Fruit fly (Drosophila melanogaster) whole organism, embryonic: ENCODE measurements around the gene Lrch.

ENCODE experiments used
- Abd-B ChIP-seq: fragments of 200-800 bp; sonication (Bioruptor generic); optimal IDR thresholded peaks from 2 replicates; lab custom pipeline; 2018; ENCODE audit warnings: missing biosample characterization, mild to moderate bottlenecking, missing genetic modification characterization, moderate library complexity
- Adf1 ChIP-seq: fragments of 200-800 bp; sonication (Bioruptor generic); IDR thresholded peaks from 2 replicates; pipeline ENCODE4 v1.3.6; 2022; ENCODE audit warnings: missing biosample characterization, missing genetic modification characterization
- Aef1 ChIP-seq: fragments of 200-800 bp; sonication (Bioruptor generic); IDR thresholded peaks from 3 replicates; pipeline ENCODE4 v1.3.6; 2022; ENCODE audit warnings: missing biosample characterization, missing genetic modification characterization
- Atf-2 ChIP-seq: fragments of 200-800 bp; sonication (Bioruptor generic); optimal IDR thresholded peaks from 2 replicates; lab custom pipeline; 2016; ENCODE audit warnings: missing biosample characterization, missing genetic modification characterization
- Bgb ChIP-seq: fragments of 200-800 bp; sonication (Bioruptor generic); IDR thresholded peaks from 2 replicates; pipeline ENCODE4 v1.3.6; 2022; ENCODE audit warnings: missing biosample characterization, missing genetic modification characterization; ENCODE audit not compliant: partially characterized antibody
- CG10274 ChIP-seq: fragments of 200-800 bp; sonication (Bioruptor generic); optimal IDR thresholded peaks from 3 replicates; lab custom pipeline; 2017; ENCODE audit warnings: missing biosample characterization, mild to moderate bottlenecking, missing genetic modification characterization
- CG10565 ChIP-seq: fragments of 200-800 bp; sonication (Bioruptor generic); optimal IDR thresholded peaks from 3 replicates; lab custom pipeline; 2016; ENCODE audit warnings: missing biosample characterization, mild to moderate bottlenecking, missing genetic modification characterization
- CG11085 ChIP-seq: fragments of 200-800 bp; sonication (Bioruptor generic); IDR thresholded peaks from 2 replicates; pipeline ENCODE4 v1.3.6; 2022; ENCODE audit warnings: missing biosample characterization, missing genetic modification characterization
- CG11695 ChIP-seq: fragments of 200-800 bp; sonication (Bioruptor generic); IDR thresholded peaks from 3 replicates; pipeline ENCODE4 v1.3.6; 2022; ENCODE audit warnings: missing biosample characterization, missing genetic modification characterization
- CG12104 ChIP-seq: fragments of 200-800 bp; sonication (Bioruptor generic); optimal IDR thresholded peaks from 3 replicates; lab custom pipeline; 2016; ENCODE audit warnings: missing biosample characterization, missing genetic modification characterization
- CG1233 ChIP-seq: fragments of 200-800 bp; sonication (Bioruptor generic); optimal IDR thresholded peaks from 4 replicates; lab custom pipeline; 2018; ENCODE audit warnings: missing biosample characterization, mild to moderate bottlenecking, missing genetic modification characterization
- CG13287 ChIP-seq: fragments of 200-800 bp; sonication (Bioruptor generic); IDR thresholded peaks from 2 replicates; pipeline ENCODE4 v1.3.6; 2022; ENCODE audit warnings: missing biosample characterization, missing genetic modification characterization; ENCODE audit not compliant: partially characterized antibody
- CG15073 ChIP-seq: fragments of 200-800 bp; sonication (Bioruptor generic); optimal IDR thresholded peaks from 2 replicates; lab custom pipeline; 2016; ENCODE audit warnings: missing biosample characterization, missing genetic modification characterization
- CG1647 ChIP-seq: fragments of 200-800 bp; sonication (Bioruptor generic); optimal IDR thresholded peaks from 3 replicates; lab custom pipeline; 2016; ENCODE audit warnings: missing biosample characterization, missing genetic modification characterization
- CG17361 ChIP-seq: fragments of 200-800 bp; sonication (Bioruptor generic); IDR thresholded peaks from 3 replicates; pipeline ENCODE4 v1.3.6; 2022; ENCODE audit warnings: missing biosample characterization, missing genetic modification characterization
- CG32532 ChIP-seq: fragments of 200-800 bp; sonication (Bioruptor generic); IDR thresholded peaks from 2 replicates; pipeline ENCODE4 v1.3.6; 2022; ENCODE audit warnings: missing biosample characterization, missing genetic modification characterization
- CG42726 ChIP-seq: fragments of 200-800 bp; sonication (Bioruptor generic); IDR thresholded peaks from 2 replicates; pipeline ENCODE4 v1.3.6; 2022; ENCODE audit warnings: missing biosample characterization, missing genetic modification characterization; ENCODE audit not compliant: partially characterized antibody
- CG4424 ChIP-seq: fragments of 200-800 bp; sonication (Bioruptor generic); optimal IDR thresholded peaks from 3 replicates; lab custom pipeline; 2016; ENCODE audit warnings: missing biosample characterization, missing genetic modification characterization
- CG4854 ChIP-seq: fragments of 200-800 bp; sonication (Bioruptor generic); optimal IDR thresholded peaks from 2 replicates; lab custom pipeline; 2016; ENCODE audit warnings: missing biosample characterization, missing genetic modification characterization, inconsistent platforms
- CG6813 ChIP-seq: fragments of 200-800 bp; sonication (Bioruptor generic); optimal IDR thresholded peaks from 2 replicates; lab custom pipeline; 2017; ENCODE audit warnings: missing biosample characterization, missing genetic modification characterization, mild to moderate bottlenecking, moderate library complexity, missing genetic modification reagents
- CG9215 ChIP-seq: fragments of 200-800 bp; sonication (Bioruptor generic); IDR thresholded peaks from 2 replicates; pipeline ENCODE4 v1.3.6; 2022; ENCODE audit warnings: missing biosample characterization, missing genetic modification characterization
- CG9609 ChIP-seq: fragments of 200-800 bp; sonication (Bioruptor generic); optimal IDR thresholded peaks from 3 replicates; lab custom pipeline; 2016; ENCODE audit warnings: missing biosample characterization, missing genetic modification characterization
- Camta ChIP-seq: fragments of 200-800 bp; sonication (Bioruptor generic); optimal IDR thresholded peaks from 2 replicates; lab custom pipeline; 2016; ENCODE audit warnings: missing biosample characterization, missing genetic modification characterization
- CkIIα-i1 ChIP-seq: fragments of 200-800 bp; sonication (Bioruptor generic); IDR thresholded peaks from 2 replicates; pipeline ENCODE4 v1.3.6; 2022; ENCODE audit warnings: missing biosample characterization, missing genetic modification characterization
- Dp ChIP-seq: fragments of 200-800 bp; sonication (Bioruptor generic); optimal IDR thresholded peaks from 2 replicates; lab custom pipeline; 2018; ENCODE audit warnings: missing biosample characterization, mild to moderate bottlenecking, missing genetic modification characterization, moderate library complexity
- ERR ChIP-seq: fragments of 200-800 bp; sonication (Bioruptor generic); optimal IDR thresholded peaks from 2 replicates; lab custom pipeline; 2016; ENCODE audit warnings: missing biosample characterization, missing genetic modification characterization
- Ets97D ChIP-seq: fragments of 200-800 bp; sonication (Bioruptor generic); optimal IDR thresholded peaks from 3 replicates; lab custom pipeline; 2016; ENCODE audit warnings: missing biosample characterization, missing genetic modification characterization
- H2.0 ChIP-seq: fragments of 200-800 bp; sonication (Bioruptor generic); IDR thresholded peaks from 2 replicates; pipeline ENCODE4 v1.3.6; 2022; ENCODE audit warnings: missing biosample characterization, missing genetic modification characterization
- Hmr ChIP-seq: fragments of 200-800 bp; sonication (Bioruptor generic); optimal IDR thresholded peaks from 3 replicates; lab custom pipeline; 2017; ENCODE audit warnings: mild to moderate bottlenecking, missing biosample characterization, missing genetic modification reagents, missing genetic modification characterization
- MBD-R2 ChIP-seq: fragments of 200-800 bp; sonication (Bioruptor generic); IDR thresholded peaks from 2 replicates; pipeline ENCODE4 v1.3.6; 2022; ENCODE audit warnings: missing biosample characterization, missing genetic modification characterization
- MESR4 ChIP-seq: fragments of 200-800 bp; sonication (Bioruptor generic); optimal IDR thresholded peaks from 2 replicates; lab custom pipeline; 2018; ENCODE audit warnings: missing biosample characterization, mild to moderate bottlenecking, missing genetic modification characterization, moderate library complexity
- Opbp ChIP-seq: fragments of 200-800 bp; sonication (Bioruptor generic); IDR thresholded peaks from 3 replicates; pipeline ENCODE4 v1.3.6; 2022; ENCODE audit warnings: missing biosample characterization, missing genetic modification characterization; ENCODE audit not compliant: partially characterized antibody
- Sry-δ ChIP-seq: fragments of 200-800 bp; sonication (Bioruptor generic); optimal IDR thresholded peaks from 2 replicates; lab custom pipeline; 2016; ENCODE audit warnings: missing biosample characterization, missing genetic modification characterization
- ato ChIP-seq: fragments of 200-800 bp; sonication (Bioruptor generic); IDR thresholded peaks from 2 replicates; pipeline ENCODE4 v1.3.6; 2022; ENCODE audit warnings: missing biosample characterization, missing genetic modification characterization; ENCODE audit not compliant: partially characterized antibody
- cad ChIP-seq: fragments of >200 bp; optimal IDR thresholded peaks from 2 replicates; lab custom pipeline; 2017; ENCODE audit warnings: missing biosample characterization, missing genetic modification characterization
- caup ChIP-seq: fragments of 200-800 bp; sonication (Bioruptor generic); optimal IDR thresholded peaks from 3 replicates; lab custom pipeline; 2017; ENCODE audit warnings: missing biosample characterization, mild to moderate bottlenecking, missing genetic modification characterization, moderate library complexity; ENCODE audit not compliant: severe bottlenecking
- chinmo ChIP-seq: fragments of 200-800 bp; sonication (Bioruptor generic); IDR thresholded peaks from 4 replicates; pipeline ENCODE4 v1.3.6; 2022; ENCODE audit warnings: missing biosample characterization, missing genetic modification characterization; ENCODE audit not compliant: partially characterized antibody
- eve ChIP-seq, 2 experiments: fragments of >200 bp; optimal IDR thresholded peaks; 2 replicates each; lab custom pipeline; 2017; ENCODE audit warnings: missing biosample characterization in 2 of 2, missing genetic modification characterization in 2 of 2
- exex ChIP-seq: fragments of 200-800 bp; sonication (Bioruptor generic); optimal IDR thresholded peaks from 4 replicates; lab custom pipeline; 2018; ENCODE audit warnings: missing biosample characterization, mild to moderate bottlenecking, missing genetic modification characterization, moderate library complexity
- nau ChIP-seq: fragments of 200-800 bp; sonication (Bioruptor generic); optimal IDR thresholded peaks from 3 replicates; lab custom pipeline; 2017; ENCODE audit warnings: missing biosample characterization, mild to moderate bottlenecking, missing genetic modification characterization, missing genetic modification reagents
- odd ChIP-seq: fragments of 200-800 bp; sonication (Bioruptor generic); optimal IDR thresholded peaks from 2 replicates; lab custom pipeline; 2017; ENCODE audit warnings: missing biosample characterization, mild to moderate bottlenecking, missing genetic modification characterization
- otp ChIP-seq: fragments of 200-800 bp; sonication (Bioruptor generic); IDR thresholded peaks from 3 replicates; pipeline ENCODE4, ENCODE4 v1.3.6; 2022; ENCODE audit warnings: missing biosample characterization, missing genetic modification characterization
- pfk ChIP-seq: fragments of 200-800 bp; sonication (Bioruptor generic); optimal IDR thresholded peaks from 2 replicates; lab custom pipeline; 2018; ENCODE audit warnings: missing biosample characterization, mild to moderate bottlenecking, missing genetic modification characterization, moderate library complexity
- scrt ChIP-seq: fragments of 200-800 bp; sonication (Bioruptor generic); optimal IDR thresholded peaks from 2 replicates; lab custom pipeline; 2018; ENCODE audit warnings: missing biosample characterization, mild to moderate bottlenecking, missing genetic modification characterization, moderate library complexity
- tna ChIP-seq: fragments of 200-800 bp; sonication (Bioruptor generic); IDR thresholded peaks from 2 replicates; pipeline ENCODE4 v1.3.6; 2022; ENCODE audit warnings: missing biosample characterization, missing genetic modification characterization; ENCODE audit not compliant: partially characterized antibody
- vnd ChIP-seq: fragments of 200-800 bp; sonication (Bioruptor generic); IDR thresholded peaks from 3 replicates; pipeline ENCODE4 v1.3.6; 2022; ENCODE audit warnings: missing biosample characterization, missing genetic modification characterization; ENCODE audit not compliant: partially characterized antibody
- vvl ChIP-seq: fragments of 200-800 bp; sonication (Bioruptor generic); IDR thresholded peaks from 2 replicates; pipeline ENCODE4 v1.3.6; 2022; ENCODE audit warnings: missing biosample characterization, missing genetic modification characterization
- zfh2 ChIP-seq: fragments of 200-800 bp; sonication (Bioruptor generic); optimal IDR thresholded peaks from 2 replicates; lab custom pipeline; 2016; ENCODE audit warnings: missing biosample characterization, missing genetic modification characterization

Gene Lrch

dm6 chr2L:17433030-17433912 lies 49.4 kb upstream of the Lrch start, which contains the start of the genes Dif and CG5043 (continued):
- TF ChIP-seq CG32532, result no peak
- TF ChIP-seq CkIIα-i1, result no peak
- TF ChIP-seq CG15073, result no peak
- TF ChIP-seq otp, result no peak
- TF ChIP-seq vnd (GFP tag; lab: Robert Waterston, UW), result no peak
- no peak for TF ChIP-seq CG9609 (GFP tag; lab: Kevin White, UChicago)
- peak; percentile 81; the same call in 1 of the 4 replicates for TF ChIP-seq chinmo (GFP tag; lab: Robert Waterston, UW)
- no peak for TF ChIP-seq Hmr
- 0 out of 2 replicates have a peak, but pooled peaks have one; percentile 50 for TF ChIP-seq vvl
- TF ChIP-seq CG6813 (GFP tag; lab: Kevin White, UChicago), result no peak
- peak; percentile 61 for TF ChIP-seq Ets97D (GFP tag; lab: Kevin White, UChicago)
- TF ChIP-seq Atf-2 (GFP tag; lab: Kevin White, UChicago), result no peak
- no peak for TF ChIP-seq cad
- TF ChIP-seq Aef1 (GFP tag; lab: Robert Waterston, UW), result peak; percentile 66
- TF ChIP-seq CG4854 (GFP tag; lab: Kevin White, UChicago), result no peak
- TF ChIP-seq pfk, result no peak
- no peak for TF ChIP-seq scrt (GFP tag; lab: Kevin White, UChicago)
- no peak for TF ChIP-seq ato (GFP tag; lab: Robert Waterston, UW)
- TF ChIP-seq ERR, result no peak
- TF ChIP-seq Opbp (GFP tag; lab: Robert Waterston, UW), result 0 out of 3 replicates have a peak, but pooled peaks have one; percentile 18
- TF ChIP-seq caup, result peak; percentile 29
- no peak for TF ChIP-seq MESR4 (GFP tag; lab: Kevin White, UChicago)
- peak; percentile 48; the same call in 1 of the 2 replicates for TF ChIP-seq Bgb (GFP tag; lab: Robert Waterston, UW)
- no peak for TF ChIP-seq Abd-B
- no peak for TF ChIP-seq zfh2
- TF ChIP-seq CG17361 (GFP tag; lab: Robert Waterston, UW), result no peak
- no peak for TF ChIP-seq CG9215 (GFP tag; lab: Robert Waterston, UW)
- TF ChIP-seq exex (tag; lab: Kevin White, UChicago), result no peak
- TF ChIP-seq CG10274, result no peak
- no peak for TF ChIP-seq odd (GFP tag; lab: Kevin White, UChicago)
- no peak for TF ChIP-seq CG10565 (GFP tag; lab: Kevin White, UChicago)
- peak; percentile 7 for TF ChIP-seq CG1233 (GFP tag; lab: Kevin White, UChicago)
- TF ChIP-seq CG13287 (GFP tag; lab: Robert Waterston, UW), result peak; percentile 31
- no peak for TF ChIP-seq eve (GFP tag; optimal IDR thresholded peaks at IDR 0.05; lab: Kevin White, UChicago)
- TF ChIP-seq Camta (GFP tag; lab: Kevin White, UChicago), result no peak
- peak; percentile 55; the same call in 1 of the 2 replicates for TF ChIP-seq Adf1 (GFP tag; lab: Robert Waterston, UW)
- no peak for TF ChIP-seq tna (GFP tag; lab: Robert Waterston, UW)
- TF ChIP-seq CG11085 (GFP tag; lab: Robert Waterston, UW), result no peak
- TF ChIP-seq CG1647 (GFP tag; lab: Kevin White, UChicago), result no peak
- TF ChIP-seq nau (GFP tag; lab: Kevin White, UChicago), result no peak
- peak; percentile 28; the same call in 1 of the 2 replicates for TF ChIP-seq MBD-R2 (GFP tag; lab: Robert Waterston, UW)
- no peak for TF ChIP-seq CG4424
- TF ChIP-seq CG42726 (GFP tag; lab: Robert Waterston, UW), result no peak
- no peak for TF ChIP-seq CG12104
- no peak for TF ChIP-seq Sry-δ (GFP tag; lab: Kevin White, UChicago)
- TF ChIP-seq H2.0 (GFP tag; lab: Robert Waterston, UW), result no peak
- 0 out of 3 replicates have a peak, but pooled peaks have one; percentile 21 for TF ChIP-seq CG11695 (GFP tag; lab: Robert Waterston, UW)
- TF ChIP-seq Dp (GFP tag; lab: Kevin White, UChicago), result peak; percentile 73
